Fruit fly (Drosophila melanogaster) whole organism, prepupa: Measurements from ENCODE around the gene CG3225.

Source experiments
- CG11294 ChIP-seq: fragments of 200-800 bp; sonication (Bioruptor generic); IDR thresholded peaks from 2 replicates; pipeline ENCODE4 v1.3.6; 2022; ENCODE audit warnings: missing biosample characterization, missing genetic modification characterization
- lz ChIP-seq: fragments of 200-800 bp; sonication (Bioruptor generic); optimal IDR thresholded peaks from 3 replicates; lab custom pipeline; 2016; ENCODE audit warnings: missing biosample characterization, missing genetic modification characterization
- net ChIP-seq: fragments of 200-800 bp; sonication (Bioruptor generic); optimal IDR thresholded peaks from 3 replicates; lab custom pipeline; 2016; ENCODE audit warnings: missing biosample characterization, missing genetic modification characterization

- TF ChIP-seq CG11294 (GFP tag; lab: Robert Waterston, UW): no peak
- no peak for TF ChIP-seq lz (GFP tag; lab: Kevin White, UChicago)
- TF ChIP-seq net (GFP tag; lab: Kevin White, UChicago): no peak
Observed at dm6 chr2L:4821757-4822156, 3.7 kb upstream of the CG3225 start, which contains the start of gene CG15628.
